Worm (Caenorhabditis elegans): ENCODE measurements around the gene aqp-2.

DNA sequence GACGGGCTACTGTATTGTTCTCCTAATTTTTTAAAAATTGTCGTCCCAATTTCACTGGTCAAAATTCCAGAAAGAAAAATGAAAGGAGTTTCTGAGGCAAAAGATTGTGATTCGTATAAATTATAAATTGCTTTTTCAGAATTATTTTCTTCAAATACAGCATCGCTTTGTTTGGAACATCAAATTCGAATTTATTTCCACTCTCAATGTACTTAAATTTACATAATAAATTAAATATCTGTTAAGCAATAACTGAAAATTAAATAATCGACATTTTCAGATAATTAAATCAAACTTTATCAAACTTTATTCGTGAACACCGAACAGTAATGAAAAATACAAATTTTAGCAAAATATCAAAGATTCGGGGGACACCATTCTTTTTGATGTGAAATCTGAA is 13.0 kb upstream of the aqp-2 start:
- no peak for TF ChIP-seq egl-18 (GFP tag; IDR thresholded peaks at IDR 0.05)
- no peak for TF ChIP-seq zfh-2 (GFP tag; conservative IDR thresholded peaks at IDR 0.05)
- TF ChIP-seq snpc-4 (GFP tag; optimal IDR thresholded peaks at IDR 0.05), result no peak
- TF ChIP-seq snpc-4 (tag; optimal IDR thresholded peaks at IDR 0.05), result peak in 1 of 4 experiments; percentile 26
- TF ChIP-seq ztf-28 (GFP tag; IDR thresholded peaks at IDR 0.05), result no peak
- no peak for TF ChIP-seq madf-10 (tag; optimal IDR thresholded peaks at IDR 0.05)
